Worm (Caenorhabditis elegans) whole organism, L4 larva: ENCODE measurements around the gene ZK6.8.

Experiments used
- T20F7.1 ChIP-seq: fragments of 200-800 bp; sonication (Bioruptor generic); optimal IDR thresholded peaks from 2 replicates; lab custom pipeline; 2018; ENCODE audit warnings: mild to moderate bottlenecking, missing genetic modification characterization, missing compliant biosample characterization
- Y75B8A.6 ChIP-seq: fragments of 200-800 bp; sonication (Bioruptor generic); IDR thresholded peaks from 2 replicates; pipeline ENCODE4 v1.3.6; 2022; ENCODE audit warnings: missing genetic modification reagents, missing genetic modification characterization, missing compliant biosample characterization
- ceh-82 ChIP-seq: sonication (generic microtip); optimal IDR thresholded peaks from 2 replicates; lab custom pipeline; 2017; ENCODE audit warnings: missing biosample characterization, missing genetic modification characterization
- daf-12 ChIP-seq: fragments of 150-350 bp; optimal IDR thresholded peaks from 2 replicates; lab custom pipeline; 2014; ENCODE audit warnings: missing biosample characterization, missing genetic modification reagents, missing genetic modification characterization
- fkh-10 ChIP-seq: fragments of 150-350 bp; optimal IDR thresholded peaks from 2 replicates; lab custom pipeline; 2014; ENCODE audit warnings: missing biosample characterization, missing genetic modification reagents, missing genetic modification characterization
- hlh-30 ChIP-seq: sonication (generic microtip); optimal IDR thresholded peaks from 2 replicates; lab custom pipeline; 2017; ENCODE audit warnings: antibody characterized with exemption, mild to moderate bottlenecking, missing genetic modification characterization, missing compliant biosample characterization; ENCODE audit not compliant: insufficient read depth
- snpc-4 ChIP-seq: fragments of 150-350 bp; optimal IDR thresholded peaks from 2 replicates; lab custom pipeline; 2014; ENCODE audit warnings: missing biosample characterization, missing genetic modification characterization
- tra-1 ChIP-seq: fragments of 200-800 bp; sonication (Bioruptor generic); IDR thresholded peaks from 2 replicates; pipeline ENCODE4 v1.3.6; 2022; ENCODE audit warnings: missing genetic modification reagents, missing genetic modification characterization, missing compliant biosample characterization

- TF ChIP-seq Y75B8A.6 (GFP tag; lab: Robert Waterston, UW) (no peak), daf-12 (tag; lab: Kevin White, UChicago) (no peak), T20F7.1 (GFP tag; lab: Kevin White, UChicago) (no peak), fkh-10 (GFP tag; lab: Kevin White, UChicago) (no peak), hlh-30 (tag; lab: Kevin White, UChicago) (no peak), snpc-4 (tag; lab: Kevin White, UChicago) (no peak), tra-1 (GFP tag; lab: Robert Waterston, UW) (no peak), ceh-82 (no peak)
These were observed 24.6 kb upstream of the ZK6.8 start for ce11 chrV:356959-357702.
